Fruit fly (Drosophila melanogaster) whole organism, wandering third instar larva: ENCODE measurements around the gene ph-d.
A peak's percentile ranks its signal among the peaks of the same experiment; 100 is the strongest.

Experiments used
- Abd-B ChIP-seq: fragments of >200 bp; optimal IDR thresholded peaks from 2 replicates; lab custom pipeline; 2017; ENCODE audit warnings: missing biosample characterization, missing genetic modification characterization
- CG32264 ChIP-seq: fragments of 200-800 bp; sonication (Bioruptor generic); optimal IDR thresholded peaks from 2 replicates; lab custom pipeline; 2016; ENCODE audit warnings: missing biosample characterization, missing genetic modification characterization
- CG9705 ChIP-seq: fragments of 200-800 bp; sonication (Bioruptor generic); optimal IDR thresholded peaks from 2 replicates; lab custom pipeline; 2018; ENCODE audit warnings: missing biosample characterization, mild to moderate bottlenecking, missing genetic modification characterization
- CrebA ChIP-seq: fragments of 200-800 bp; sonication (Bioruptor generic); optimal IDR thresholded peaks from 2 replicates; lab custom pipeline; 2016; ENCODE audit warnings: missing biosample characterization, mild to moderate bottlenecking, missing genetic modification characterization, borderline replicate concordance
- Dfd ChIP-seq: fragments of >200 bp; optimal IDR thresholded peaks from 2 replicates; lab custom pipeline; 2017; ENCODE audit warnings: missing biosample characterization, missing genetic modification characterization
- Dif ChIP-seq: fragments of 200-275, 200-300 bp; sonication (Bioruptor generic); optimal IDR thresholded peaks from 2 replicates; lab custom pipeline; 2018; ENCODE audit warnings: missing biosample characterization, missing genetic modification characterization; ENCODE audit not compliant: partially characterized antibody
- GATAd ChIP-seq: sonication (Bioruptor generic); optimal IDR thresholded peaks from 2 replicates; lab custom pipeline; 2016; ENCODE audit warnings: missing biosample characterization, missing genetic modification characterization
- HLH106 ChIP-seq: fragments of 200-800 bp; optimal IDR thresholded peaks from 3 replicates; lab custom pipeline; 2019; ENCODE audit warnings: missing biosample characterization, mild to moderate bottlenecking, missing genetic modification characterization, moderate library complexity
- Hnf4 ChIP-seq: fragments of 200-800 bp; sonication (Bioruptor generic); optimal IDR thresholded peaks from 2 replicates; lab custom pipeline; 2016; ENCODE audit warnings: missing biosample characterization, mild to moderate bottlenecking, missing genetic modification characterization
- Hr78 ChIP-seq: fragments of >200 bp; optimal IDR thresholded peaks from 2 replicates; lab custom pipeline; 2017; ENCODE audit warnings: missing biosample characterization, missing genetic modification characterization
- Hr83 ChIP-seq: fragments of 200-300 bp; sonication (Bioruptor generic); optimal IDR thresholded peaks from 2 replicates; lab custom pipeline; 2016; ENCODE audit warnings: missing biosample characterization, mild to moderate bottlenecking, missing genetic modification characterization, moderate library complexity; ENCODE audit not compliant: poor library complexity, severe bottlenecking
- Jra ChIP-seq: sonication (Bioruptor generic); optimal IDR thresholded peaks from 2 replicates; lab custom pipeline; 2016; ENCODE audit warnings: missing biosample characterization, missing genetic modification characterization
- Mio ChIP-seq: sonication (Bioruptor generic); optimal IDR thresholded peaks from 2 replicates; lab custom pipeline; 2016; ENCODE audit warnings: missing biosample characterization, missing genetic modification characterization
- Myc ChIP-seq: fragments of >200 bp; optimal IDR thresholded peaks from 2 replicates; lab custom pipeline; 2017
- N ChIP-seq: fragments of >200 bp; optimal IDR thresholded peaks from 2 replicates; lab custom pipeline; 2018; ENCODE audit warnings: missing biosample characterization, missing external identifiers, missing genetic modification characterization
- OdsH ChIP-seq: fragments of 200-800 bp; sonication (Bioruptor generic); optimal IDR thresholded peaks from 2 replicates; lab custom pipeline; 2016; ENCODE audit warnings: missing biosample characterization, mild to moderate bottlenecking, missing genetic modification characterization
- Rel ChIP-seq, 2 experiments: fragments of 200-800 bp; sonication (Bioruptor generic) in 1 of 2; optimal IDR thresholded peaks; 2 replicates in 1 of 2; 3 replicates in 1 of 2; lab custom pipeline; 2016 to 2019; ENCODE audit warnings: mild to moderate bottlenecking in 2 of 2, missing biosample characterization in 2 of 2, missing genetic modification characterization in 2 of 2, moderate library complexity in 1 of 2
- Sp1 ChIP-seq: fragments of 200-800 bp; sonication (Bioruptor generic); optimal IDR thresholded peaks from 3 replicates; lab custom pipeline; 2019; ENCODE audit warnings: missing biosample characterization, mild to moderate bottlenecking, missing genetic modification characterization, moderate library complexity
- Vsx2 ChIP-seq: fragments of 200-300, 225-300 bp; sonication (Bioruptor generic); optimal IDR thresholded peaks from 2 replicates; lab custom pipeline; 2018; ENCODE audit warnings: missing biosample characterization, missing genetic modification characterization; ENCODE audit not compliant: partially characterized antibody
- br ChIP-seq: fragments of 200-800 bp; sonication (Bioruptor generic); optimal IDR thresholded peaks from 2 replicates; lab custom pipeline; 2016; ENCODE audit warnings: missing biosample characterization, missing genetic modification characterization
- brk ChIP-seq: fragments of 200-800 bp; sonication (Bioruptor generic); optimal IDR thresholded peaks from 2 replicates; lab custom pipeline; 2016; ENCODE audit warnings: missing biosample characterization, mild to moderate bottlenecking, missing genetic modification characterization
- dl ChIP-seq, 2 experiments: fragments of 175-275, 200-275 bp in 1 of 2; fragments of 200-275 bp in 1 of 2; sonication (Bioruptor generic); optimal IDR thresholded peaks; lab custom pipeline; 2018; ENCODE audit warnings: mild to moderate bottlenecking in 2 of 2, missing biosample characterization in 2 of 2, missing genetic modification characterization in 2 of 2, moderate library complexity in 2 of 2; ENCODE audit not compliant: partially characterized antibody in 2 of 2, insufficient read depth in 1 of 2
- dmrt93B ChIP-seq: fragments of 200-800 bp; sonication (Bioruptor generic); optimal IDR thresholded peaks from 2 replicates; lab custom pipeline; 2018; ENCODE audit warnings: missing biosample characterization, mild to moderate bottlenecking, missing genetic modification characterization
- dsf ChIP-seq: sonication (Bioruptor generic); optimal IDR thresholded peaks from 2 replicates; lab custom pipeline; 2016; ENCODE audit warnings: missing biosample characterization, missing genetic modification characterization, borderline replicate concordance
- ey ChIP-seq: fragments of 200-800 bp; sonication (Bioruptor generic); optimal IDR thresholded peaks from 2 replicates; lab custom pipeline; 2016; ENCODE audit warnings: missing biosample characterization, missing genetic modification characterization
- foxo ChIP-seq, 2 experiments: fragments of 200-800 bp; sonication (Bioruptor generic); optimal IDR thresholded peaks; 2 replicates in 1 of 2; 3 replicates in 1 of 2; lab custom pipeline; 2016 to 2017; ENCODE audit warnings: missing biosample characterization in 2 of 2, missing genetic modification characterization in 2 of 2
- fru ChIP-seq: fragments of 200-800 bp; sonication (Bioruptor generic); optimal IDR thresholded peaks from 3 replicates; lab custom pipeline; 2016; ENCODE audit warnings: missing biosample characterization, mild to moderate bottlenecking, missing genetic modification characterization
- h ChIP-seq: fragments of 200-800 bp; sonication (Bioruptor generic); optimal IDR thresholded peaks from 3 replicates; lab custom pipeline; 2016; ENCODE audit warnings: missing biosample characterization, mild to moderate bottlenecking, missing genetic modification characterization
- jim ChIP-seq: fragments of 175-275, 200-325 bp; sonication (Bioruptor generic); optimal IDR thresholded peaks from 2 replicates; lab custom pipeline; 2016; ENCODE audit warnings: missing biosample characterization, mild to moderate bottlenecking, missing genetic modification characterization
- lola ChIP-seq: fragments of >200 bp; optimal IDR thresholded peaks from 2 replicates; lab custom pipeline; 2017; ENCODE audit warnings: missing biosample characterization, missing genetic modification characterization
- pan ChIP-seq: fragments of >200 bp; optimal IDR thresholded peaks from 2 replicates; lab custom pipeline; 2017
- psq ChIP-seq: fragments of 200-800 bp; sonication (Bioruptor generic); optimal IDR thresholded peaks from 3 replicates; lab custom pipeline; 2017; ENCODE audit warnings: missing biosample characterization, mild to moderate bottlenecking, missing genetic modification characterization, moderate library complexity
- rgr ChIP-seq: fragments of 200-800 bp; sonication (Bioruptor generic); optimal IDR thresholded peaks from 3 replicates; lab custom pipeline; 2016; ENCODE audit warnings: missing biosample characterization, mild to moderate bottlenecking, missing genetic modification characterization
- sage ChIP-seq: fragments of 200-800 bp; sonication (Bioruptor generic); optimal IDR thresholded peaks from 2 replicates; lab custom pipeline; 2016; ENCODE audit warnings: missing biosample characterization, mild to moderate bottlenecking, missing genetic modification characterization
- sv ChIP-seq: fragments of 200-800 bp; sonication (Bioruptor generic); optimal IDR thresholded peaks from 3 replicates; lab custom pipeline; 2016; ENCODE audit warnings: missing biosample characterization, missing genetic modification characterization
- tai ChIP-seq: sonication (Bioruptor generic); optimal IDR thresholded peaks from 2 replicates; lab custom pipeline; 2016; ENCODE audit warnings: missing biosample characterization, missing genetic modification characterization
- usp ChIP-seq: fragments of >200 bp; optimal IDR thresholded peaks from 2 replicates; lab custom pipeline; 2017; ENCODE audit warnings: missing biosample characterization, missing genetic modification characterization
- woc ChIP-seq: sonication (Bioruptor generic); optimal IDR thresholded peaks from 2 replicates; lab custom pipeline; 2016; ENCODE audit warnings: missing biosample characterization, mild to moderate bottlenecking, missing genetic modification characterization

Gene ph-d

dm6 chrX:2149478-2149877 lies 26.4 kb upstream of the ph-d start, which contains the start of gene bcn92:
Gene bcn92, minus strand, starts transcription at chrX:2149647.
- no peak for TF ChIP-seq Mio (GFP tag; lab: Kevin White, UChicago)
- no peak for TF ChIP-seq brk (GFP tag; lab: Kevin White, UChicago)
- TF ChIP-seq woc, result peak; percentile 87
- no peak for TF ChIP-seq psq (GFP tag; lab: Kevin White, UChicago)
- TF ChIP-seq Dfd, result no peak
- TF ChIP-seq HLH106, result peak; percentile 36
- peak; percentile 5 for TF ChIP-seq Myc (lab: Kevin White, UChicago)
- TF ChIP-seq CG9705 (GFP tag; lab: Kevin White, UChicago), result no peak
- TF ChIP-seq Rel (GFP tag; optimal IDR thresholded peaks at IDR 0.05; lab: Kevin White, UChicago), result no peak
- TF ChIP-seq Rel (tag; optimal IDR thresholded peaks at IDR 0.05; lab: Kevin White, UChicago), result peak; percentile 12
- no peak for TF ChIP-seq N (GFP tag; lab: Kevin White, UChicago)
- TF ChIP-seq fru (GFP tag; lab: Kevin White, UChicago), result peak; percentile 37
- peak; percentile 46 for TF ChIP-seq ey
- no peak for TF ChIP-seq usp (GFP tag; lab: Kevin White, UChicago)
- TF ChIP-seq Hr83 (GFP tag; lab: Kevin White, UChicago), result peak; percentile 21
- no peak for TF ChIP-seq CrebA
- TF ChIP-seq Hr78, result no peak
- no peak for TF ChIP-seq dl (GFP tag; optimal IDR thresholded peaks at IDR 0.05; lab: Kevin White, UChicago; ENCODE audit: insufficient read depth in 1 of 2, partially characterized antibody in 2 of 2)
- TF ChIP-seq sage (GFP tag; lab: Kevin White, UChicago), result no peak
- peak; percentile 36 for TF ChIP-seq Sp1 (GFP tag; lab: Kevin White, UChicago)
- no peak for TF ChIP-seq tai (GFP tag; lab: Kevin White, UChicago)
- TF ChIP-seq CG32264 (GFP tag; lab: Kevin White, UChicago), result no peak
- TF ChIP-seq dmrt93B (GFP tag; lab: Kevin White, UChicago), result no peak
- peak; percentile 29 for TF ChIP-seq br (GFP tag; lab: Kevin White, UChicago)
- peak; percentile 41 for TF ChIP-seq h
- TF ChIP-seq jim (GFP tag; lab: Kevin White, UChicago), result no peak
- TF ChIP-seq pan (lab: Kevin White, UChicago), result no peak
- TF ChIP-seq Hnf4 (GFP tag; lab: Kevin White, UChicago), result no peak
- TF ChIP-seq GATAd, result no peak
- no peak for TF ChIP-seq lola (GFP tag; lab: Kevin White, UChicago)
- TF ChIP-seq foxo (GFP tag; optimal IDR thresholded peaks at IDR 0.05; lab: Kevin White, UChicago), result peak in 1 of 2 experiments; percentile 42
- TF ChIP-seq Abd-B, result no peak
- TF ChIP-seq sv (GFP tag; lab: Kevin White, UChicago), result peak; percentile 46
- peak; percentile 43 for TF ChIP-seq rgr (GFP tag; lab: Kevin White, UChicago)
- no peak for TF ChIP-seq dsf (GFP tag; lab: Kevin White, UChicago)
- TF ChIP-seq Vsx2 (GFP tag; lab: Kevin White, UChicago), result no peak
- peak; percentile 51 for TF ChIP-seq Jra (GFP tag; lab: Kevin White, UChicago)
- TF ChIP-seq Dif (GFP tag; lab: Kevin White, UChicago), result no peak
- peak; percentile 21 for TF ChIP-seq OdsH (GFP tag; lab: Kevin White, UChicago)

dm6 chrX:2148671-2149070 lies 25.6 kb upstream of the ph-d start:
- TF ChIP-seq dmrt93B (GFP tag; lab: Kevin White, UChicago) (no peak), CrebA (no peak), Myc (lab: Kevin White, UChicago) (no peak), h (no peak), pan (lab: Kevin White, UChicago) (no peak), lola (GFP tag; lab: Kevin White, UChicago) (no peak), sage (GFP tag; lab: Kevin White, UChicago) (no peak), rgr (GFP tag; lab: Kevin White, UChicago) (no peak), Rel (GFP tag; optimal IDR thresholded peaks at IDR 0.05; lab: Kevin White, UChicago) (no peak), Rel (tag; optimal IDR thresholded peaks at IDR 0.05; lab: Kevin White, UChicago) (no peak), Hnf4 (GFP tag; lab: Kevin White, UChicago) (no peak), Sp1 (GFP tag; lab: Kevin White, UChicago) (no peak), usp (GFP tag; lab: Kevin White, UChicago) (no peak), psq (GFP tag; lab: Kevin White, UChicago) (no peak), CG9705 (GFP tag; lab: Kevin White, UChicago) (no peak), CG32264 (GFP tag; lab: Kevin White, UChicago) (no peak)
